Fruit fly (Drosophila melanogaster): Measurements from ENCODE around the gene CG10970.

DNA sequence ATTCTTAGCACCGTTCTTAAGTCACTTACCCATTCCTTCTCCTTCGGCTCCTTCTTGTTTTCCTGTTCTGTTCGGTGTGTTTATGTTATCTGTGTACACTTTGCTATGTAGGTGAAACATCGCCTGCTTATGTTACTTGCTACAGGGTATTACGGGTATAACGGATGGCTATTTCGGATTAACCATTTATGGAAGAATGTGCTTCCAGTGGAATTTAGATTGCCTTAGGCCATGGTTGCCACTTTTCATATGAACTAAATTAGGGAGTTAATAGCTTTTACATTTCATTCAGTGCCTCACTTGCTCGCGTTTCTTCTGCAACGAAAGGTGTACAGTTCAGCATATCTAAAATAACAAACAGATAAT is 22.8 kb downstream of the CG10970 start:
- TF ChIP-seq CG16779 (tag; optimal IDR thresholded peaks at IDR 0.05) (no peak), CG15336 (GFP tag; IDR thresholded peaks at IDR 0.05) (no peak), Lpt (GFP tag; optimal IDR thresholded peaks at IDR 0.05) (no peak), Ets96B (tag; optimal IDR thresholded peaks at IDR 0.05) (no peak), CG11762 (GFP tag; optimal IDR thresholded peaks at IDR 0.05; ENCODE audit: insufficient read depth) (no peak), CG9139 (GFP tag; optimal IDR thresholded peaks at IDR 0.05) (no peak), CG10669 (GFP tag; optimal IDR thresholded peaks at IDR 0.05) (peak; percentile 23), CG4318 (GFP tag; optimal IDR thresholded peaks at IDR 0.05) (no peak), Eip75B (GFP tag; optimal IDR thresholded peaks at IDR 0.05) (no peak)
